Worm (Caenorhabditis elegans): ENCODE data around the gene ncx-9.

- TF ChIP-seq ama-1 (optimal IDR thresholded peaks at IDR 0.05), result no peak
- no peak for TF ChIP-seq tra-4 (tag; optimal IDR thresholded peaks at IDR 0.05)
- no peak for TF ChIP-seq tbx-37 (GFP tag; conservative IDR thresholded peaks at IDR 0.05)
- no peak for TF ChIP-seq B0310.2 (tag; optimal IDR thresholded peaks at IDR 0.05)
- no peak for TF ChIP-seq F13C5.2 (tag; optimal IDR thresholded peaks at IDR 0.05)
- TF ChIP-seq hmbx-1 (tag; optimal IDR thresholded peaks at IDR 0.05), result no peak
- no peak for TF ChIP-seq sea-1 (GFP tag; conservative IDR thresholded peaks at IDR 0.05)
- TF ChIP-seq pes-1 (GFP tag; IDR thresholded peaks at IDR 0.05), result no peak
Observed at ce11 chrV:4948635-4949034, 46.4 kb downstream of the ncx-9 start, which contains the start of gene str-209.

Measured in whole organism, early embryonic.